Worm (Caenorhabditis elegans): Measurements from ENCODE around the gene C50F7.6.

DNA sequence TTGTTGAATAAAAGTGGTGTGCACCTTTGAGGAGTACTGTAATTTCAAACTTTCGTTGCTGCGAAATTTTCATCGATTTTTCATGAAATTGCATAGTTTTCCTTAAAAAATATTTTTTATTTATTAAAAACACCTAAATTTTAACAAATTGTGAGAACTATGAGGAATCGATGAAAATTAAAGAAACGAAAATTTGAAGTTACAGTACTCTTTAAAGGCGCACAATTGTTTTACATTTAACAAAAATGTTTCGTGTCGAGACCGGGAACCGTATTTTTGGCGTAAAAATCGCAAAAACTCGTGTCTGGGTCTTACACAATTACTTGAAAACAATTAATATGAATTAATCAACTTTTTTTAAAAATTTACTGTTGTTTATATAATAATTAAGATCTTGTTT, 47.2 kb upstream of the C50F7.6 start, which contains the start of gene rdl-1:
- TF ChIP-seq sptf-1 (tag; optimal IDR thresholded peaks at IDR 0.05) (no peak), ceh-43 (GFP tag; optimal IDR thresholded peaks at IDR 0.05) (no peak), snpc-4 (tag; optimal IDR thresholded peaks at IDR 0.05) (no peak), sem-2 (GFP tag; optimal IDR thresholded peaks at IDR 0.05) (no peak), unc-62 (GFP tag; optimal IDR thresholded peaks at IDR 0.05) (no peak), pha-4 (tag; optimal IDR thresholded peaks at IDR 0.05) (no peak), nhr-2 (tag; optimal IDR thresholded peaks at IDR 0.05) (no peak), M03D4.4 (tag; optimal IDR thresholded peaks at IDR 0.05) (no peak), cnd-1 (tag; optimal IDR thresholded peaks at IDR 0.05) (no peak)
